Worm (Caenorhabditis elegans) whole organism, dauer: ENCODE data around the gene arid-1.
"Not testable (repeated sequence)": the region's sequence is repeated elsewhere in the genome, so short reads cannot be mapped to it uniquely, and the experiment has no call there.

Source experiments
- unc-62 ChIP-seq: sonication (generic microtip); optimal IDR thresholded peaks from 2 replicates; lab custom pipeline; 2017; ENCODE audit warnings: missing biosample characterization, missing genetic modification reagents, missing genetic modification characterization

The arid-1 gene

DNA sequence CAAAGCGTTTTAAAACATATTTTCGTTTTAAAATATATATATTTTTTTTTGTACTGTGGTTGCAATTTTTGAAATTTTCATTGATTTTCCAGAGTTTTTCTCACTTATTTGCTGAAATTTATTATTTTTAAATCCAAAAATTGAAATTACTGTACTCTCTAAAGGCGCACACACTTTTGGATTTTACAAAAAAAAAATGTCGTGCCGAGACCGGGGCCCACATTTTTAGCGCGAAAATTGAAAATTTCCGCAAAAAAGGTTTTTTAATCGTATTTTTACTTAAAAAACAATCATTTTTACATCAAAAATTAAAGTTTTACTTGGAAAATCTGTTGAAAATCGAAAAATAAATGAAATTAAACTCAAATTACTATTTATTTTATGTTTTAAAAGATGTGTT, 843 bp upstream of the arid-1 start:
- no peak for TF ChIP-seq unc-62 (GFP tag; lab: Kevin White, UChicago)

DNA sequence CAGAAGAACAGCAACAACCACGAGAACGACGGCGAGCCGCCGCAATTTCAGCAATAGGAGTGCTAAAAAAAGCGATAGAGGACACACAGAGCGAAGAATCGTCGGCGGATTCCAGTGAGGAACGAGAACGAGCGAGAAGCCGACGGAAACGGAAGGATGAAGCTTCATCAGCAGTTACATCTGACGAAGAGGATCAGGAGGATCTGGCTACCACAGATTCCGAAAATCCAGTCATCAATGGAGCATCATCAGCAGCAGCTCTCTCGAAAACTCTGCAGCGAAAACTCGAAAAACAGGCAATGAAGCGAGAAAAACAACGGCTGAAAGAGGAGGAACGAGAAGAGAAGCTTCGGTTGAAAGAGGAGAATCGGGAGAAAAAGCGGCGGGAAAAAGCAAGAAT, 3.5 kb downstream of the arid-1 start:
- TF ChIP-seq unc-62 (GFP tag; lab: Kevin White, UChicago) = no peak

DNA sequence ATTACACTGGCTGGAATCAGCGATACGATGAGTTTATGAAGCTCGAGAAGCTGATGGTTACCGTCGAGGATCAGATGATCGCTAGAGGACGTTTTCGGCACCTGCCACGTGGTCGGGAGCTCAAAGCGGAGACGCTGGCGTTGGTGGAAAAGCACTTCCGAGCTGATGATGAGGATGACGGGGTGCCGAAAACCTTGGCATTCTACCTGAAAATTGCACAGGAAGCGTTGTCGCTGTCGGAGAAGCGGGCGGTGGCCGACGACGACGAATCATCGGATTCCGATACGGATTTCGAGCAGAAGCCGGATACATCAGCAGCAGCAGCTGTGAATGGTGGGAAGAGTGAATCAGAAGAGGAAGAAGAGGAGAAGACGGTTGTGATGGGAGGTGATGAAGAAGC, 8.8 kb downstream of the arid-1 start:
- TF ChIP-seq unc-62 (GFP tag; lab: Kevin White, UChicago) = no peak

DNA sequence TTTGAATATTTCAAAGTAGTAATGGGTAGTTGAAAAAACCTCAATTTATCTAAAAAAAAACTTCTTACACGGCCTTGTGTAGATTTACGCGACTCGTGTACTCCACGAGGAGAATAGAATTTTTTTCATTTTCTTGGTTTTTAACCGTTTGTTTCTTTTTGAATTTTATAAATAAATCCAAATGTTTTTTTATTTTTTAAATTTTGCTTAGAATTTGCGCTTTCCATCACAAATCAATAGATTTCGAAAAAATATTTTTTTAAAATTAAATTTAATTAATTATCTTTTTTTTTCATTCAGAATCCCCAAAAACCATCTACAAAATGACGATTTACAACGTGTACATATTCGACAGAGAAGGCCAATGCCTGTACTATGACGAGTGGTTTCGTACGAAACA, 15.3 kb downstream of the arid-1 start, which contains the start of gene trpp-1:
trpp-1 (plus strand) TSS at position 301 of the 400 bp plus-strand sequence.
- no peak for TF ChIP-seq unc-62 (GFP tag; lab: Kevin White, UChicago)

DNA sequence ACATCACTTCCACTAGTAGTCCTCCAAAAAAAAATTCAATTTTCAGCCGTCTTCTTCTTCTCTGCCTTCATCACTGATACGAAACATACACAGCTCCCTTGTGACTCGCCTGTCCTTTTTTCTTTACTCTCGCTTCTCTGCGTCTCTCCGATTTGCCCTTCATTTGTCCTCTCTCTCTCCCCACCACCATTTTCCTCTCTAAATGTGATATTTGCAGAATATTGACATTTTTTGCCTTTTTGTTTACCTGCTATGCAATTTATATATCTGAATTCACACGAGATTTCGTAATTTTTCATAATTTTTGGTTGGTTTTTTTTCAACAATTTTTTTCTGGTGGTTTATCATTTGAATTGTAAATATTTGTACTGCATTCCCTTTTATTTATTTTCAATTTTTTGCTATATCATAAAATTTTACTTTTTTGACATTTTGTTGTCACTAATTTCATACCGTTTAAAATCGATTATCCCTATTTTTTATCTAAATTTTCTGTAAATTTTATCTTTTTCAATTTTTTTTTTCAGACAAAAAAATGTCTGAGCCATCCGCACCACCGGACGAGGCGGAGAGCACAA, 18.0 kb downstream of the arid-1 start, which contains the start of gene lec-12:
lec-12 (plus strand) TSS at position 528 of the 578 bp plus-strand sequence.
- no peak for TF ChIP-seq unc-62 (GFP tag; lab: Kevin White, UChicago)

DNA sequence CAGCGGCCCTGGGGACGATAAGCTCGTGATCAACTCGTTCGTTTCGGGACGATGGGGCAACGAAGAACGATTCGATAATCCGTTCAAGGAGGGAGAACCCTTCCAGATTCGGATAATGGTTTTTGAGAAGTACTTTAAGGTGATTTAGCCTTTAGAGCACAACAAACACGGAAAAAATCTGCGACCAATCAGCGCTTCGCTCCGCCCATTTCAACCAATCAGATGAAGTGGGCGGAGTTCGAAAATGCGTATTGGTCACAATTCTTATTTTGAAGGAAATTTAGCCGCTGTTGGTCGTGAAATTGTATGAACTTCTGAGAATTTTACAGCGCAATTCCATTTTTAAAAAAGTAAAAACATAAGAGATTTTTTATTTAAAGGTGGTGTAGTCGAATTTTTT, 20.8 kb downstream of the arid-1 start:
- no peak for TF ChIP-seq unc-62 (GFP tag; lab: Kevin White, UChicago)

DNA sequence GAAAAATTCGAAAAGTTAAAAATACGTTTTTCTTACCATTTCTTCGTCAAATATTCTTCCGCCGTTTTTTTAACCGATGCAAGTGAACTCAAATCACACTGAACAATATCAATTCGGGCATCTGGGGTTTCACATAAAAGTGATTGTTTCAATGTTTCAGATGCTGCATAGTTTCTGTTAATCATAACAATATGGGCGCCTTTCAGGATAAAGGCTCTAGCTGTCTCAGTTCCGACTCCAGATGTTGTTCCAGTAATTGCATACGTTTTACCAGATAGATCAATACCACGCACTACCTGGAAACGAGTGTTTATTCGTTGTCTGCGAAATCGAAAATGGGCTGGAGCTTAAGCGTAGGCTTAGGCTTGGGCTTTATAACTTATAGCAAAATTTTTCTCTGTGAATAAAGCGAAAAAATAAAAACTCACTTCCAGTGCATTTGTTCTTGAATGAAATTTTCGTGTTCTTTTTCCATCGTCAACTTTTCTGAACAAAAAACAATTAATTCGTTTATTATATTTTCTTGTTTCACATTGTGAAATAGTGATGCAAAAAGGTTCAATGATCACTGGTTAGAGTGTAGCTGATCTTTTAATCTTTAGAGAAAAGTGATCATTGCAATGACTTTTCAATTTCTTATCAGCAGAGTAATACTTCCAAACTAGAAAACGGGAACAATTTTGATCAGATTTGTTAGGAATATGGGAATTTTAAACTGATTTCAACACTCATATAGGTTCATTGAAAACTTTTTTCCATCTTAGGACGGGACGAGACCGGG, 25.6 kb downstream of the arid-1 start:
- no peak for TF ChIP-seq unc-62 (GFP tag; lab: Kevin White, UChicago)

DNA sequence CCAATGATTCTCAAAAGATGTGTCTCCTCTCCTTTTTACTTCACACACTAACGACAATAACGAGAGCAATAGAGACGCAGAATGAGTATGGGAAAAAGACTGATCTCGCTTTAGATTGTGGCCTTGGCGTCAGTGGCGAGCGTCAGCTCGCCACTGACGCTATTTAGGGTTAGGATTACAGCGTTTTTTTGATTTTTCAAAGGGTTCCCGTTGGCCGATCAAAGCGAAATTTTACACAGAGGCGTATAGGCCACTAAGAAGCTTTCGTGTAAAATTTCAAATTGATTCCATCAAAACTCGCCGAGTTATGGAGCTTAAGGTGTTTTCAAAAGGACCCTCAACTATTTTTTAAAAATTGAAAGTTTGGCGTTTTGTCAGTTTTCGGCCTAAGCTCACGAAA, 26.7 kb downstream of the arid-1 start, which contains the start of gene DC2.5:
DC2.5 (minus strand) TSS at position 101 of the 400 bp plus-strand sequence.
- not testable (repeated sequence) for TF ChIP-seq unc-62 (GFP tag; lab: Kevin White, UChicago)

DNA sequence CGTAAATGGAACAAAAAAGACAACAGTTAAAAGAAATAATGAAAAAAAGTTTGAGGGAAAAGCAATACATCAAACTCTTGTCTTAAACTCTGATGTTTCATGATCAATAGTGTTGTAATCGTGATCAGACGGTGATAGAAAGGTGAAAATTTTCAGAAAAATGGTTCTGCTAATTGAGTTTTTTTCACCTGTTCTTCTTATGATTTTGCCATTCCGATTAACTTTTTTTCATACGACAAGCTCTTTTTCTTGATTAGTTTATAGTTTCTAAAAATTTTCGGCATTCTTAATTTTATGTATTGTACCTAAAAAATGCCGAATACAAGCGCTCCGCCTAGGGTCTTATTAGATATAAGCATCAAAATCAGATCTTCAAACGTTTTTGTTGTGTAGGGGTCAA, 29.7 kb downstream of the arid-1 start:
- no peak for TF ChIP-seq unc-62 (GFP tag; lab: Kevin White, UChicago)

DNA sequence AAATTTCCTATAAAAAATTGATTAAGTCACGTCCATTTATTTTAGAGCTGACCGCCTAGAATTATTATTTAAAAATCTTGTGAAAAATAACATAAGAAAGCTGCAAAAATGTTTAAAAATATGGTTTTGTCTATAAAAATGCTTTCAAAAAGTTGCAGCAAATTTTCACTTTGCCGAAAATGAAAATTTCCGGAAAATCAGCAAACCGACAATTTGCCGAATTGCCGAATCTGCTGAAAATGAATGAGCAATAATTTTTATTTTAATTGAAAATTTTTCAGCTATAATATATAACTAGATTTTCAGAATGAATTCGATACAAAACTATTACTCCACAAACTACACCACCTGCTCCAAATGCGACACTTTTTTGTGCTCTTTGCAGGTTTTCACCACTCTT, 30.9 kb downstream of the arid-1 start, which contains the start of gene srh-78:
srh-78 (plus strand) TSS at position 301 of the 400 bp plus-strand sequence.
- no peak for TF ChIP-seq unc-62 (GFP tag; lab: Kevin White, UChicago)

DNA sequence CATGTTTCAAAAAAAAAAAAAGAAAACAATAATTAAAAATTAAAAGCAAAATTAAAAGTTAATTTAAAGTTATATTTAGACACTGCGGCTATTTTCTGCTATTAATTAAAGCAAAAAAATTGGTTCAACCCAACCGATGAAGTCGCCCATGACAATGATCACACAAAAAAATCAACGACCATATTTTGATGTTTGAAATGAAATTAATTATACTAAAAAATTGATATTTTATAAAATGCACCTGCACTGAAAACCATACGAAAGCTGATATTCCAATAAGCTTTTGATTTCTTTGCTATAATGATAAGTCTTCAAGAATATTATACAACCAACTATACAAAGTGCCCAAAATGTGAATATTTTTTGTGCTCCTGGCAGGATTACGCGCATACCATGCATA, 33.7 kb downstream of the arid-1 start, which contains the start of gene srh-80:
srh-80 (plus strand) TSS at position 301 of the 400 bp plus-strand sequence.
- no peak for TF ChIP-seq unc-62 (GFP tag; lab: Kevin White, UChicago)

DNA sequence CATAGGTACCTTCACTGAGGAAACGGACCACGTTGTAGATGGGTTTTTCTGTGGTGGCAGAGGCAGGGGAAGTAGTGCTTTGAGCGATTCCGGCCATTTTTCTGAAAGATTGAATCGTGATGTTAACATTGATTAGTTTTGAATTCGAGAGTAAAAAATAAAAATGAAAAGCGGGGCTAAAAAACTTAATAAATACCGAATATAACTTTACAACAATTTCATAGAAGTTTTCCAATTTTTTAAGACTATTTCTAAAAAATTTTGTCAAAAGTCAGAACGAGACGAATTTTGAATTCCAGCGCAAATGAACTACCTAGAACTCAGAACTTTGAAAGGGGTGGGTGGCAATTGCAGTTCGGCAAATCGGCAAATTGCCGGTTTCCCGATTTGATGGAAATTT, 48.6 kb downstream of the arid-1 start, which contains the start of gene kin-33:
kin-33 (minus strand) TSS at position 101 of the 400 bp plus-strand sequence.
- no peak for TF ChIP-seq unc-62 (GFP tag; lab: Kevin White, UChicago)

DNA sequence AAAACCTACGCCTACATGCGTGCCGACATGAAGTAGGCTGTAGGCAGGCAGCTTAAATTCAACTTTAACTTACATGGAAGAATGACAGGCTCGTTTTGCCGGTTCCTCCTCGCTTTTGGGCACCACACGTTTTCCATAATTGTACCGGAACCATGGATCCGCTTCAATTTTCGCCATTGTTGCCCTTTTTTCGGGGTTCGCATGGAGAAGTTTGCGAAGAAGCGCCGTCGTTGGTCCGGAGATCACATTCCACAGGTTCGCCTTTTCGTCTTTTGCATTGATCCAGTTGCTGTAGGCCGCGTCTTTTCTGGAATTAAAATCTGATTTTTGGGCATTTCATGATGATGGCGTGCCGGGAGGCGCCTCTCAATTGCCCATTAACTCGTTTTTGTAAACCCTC, 51.0 kb downstream of the arid-1 start:
- no peak for TF ChIP-seq unc-62 (GFP tag; lab: Kevin White, UChicago)

DNA sequence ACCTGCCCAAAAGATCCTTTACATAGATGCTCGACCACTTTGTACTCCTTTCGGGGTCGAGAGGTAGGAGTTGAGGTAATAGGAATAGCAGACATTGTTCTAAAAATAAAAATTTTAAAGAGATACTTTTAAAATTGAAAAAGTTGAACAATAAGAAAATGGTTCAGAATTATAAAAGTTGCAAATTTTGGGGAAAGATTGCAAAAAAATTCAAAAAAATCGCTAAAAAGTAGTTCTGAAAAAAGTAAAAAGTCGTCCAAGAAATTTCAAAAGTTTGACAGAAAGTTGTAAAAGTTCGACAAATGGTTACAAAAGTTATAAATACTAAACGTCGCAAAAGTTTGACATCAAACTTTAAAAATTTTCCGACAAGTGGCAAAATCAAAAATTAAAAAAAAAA, 52.1 kb downstream of the arid-1 start, which contains the start of gene R02C2.1:
R02C2.1 (minus strand) TSS at position 101 of the 400 bp plus-strand sequence.
- no peak for TF ChIP-seq unc-62 (GFP tag; lab: Kevin White, UChicago)

DNA sequence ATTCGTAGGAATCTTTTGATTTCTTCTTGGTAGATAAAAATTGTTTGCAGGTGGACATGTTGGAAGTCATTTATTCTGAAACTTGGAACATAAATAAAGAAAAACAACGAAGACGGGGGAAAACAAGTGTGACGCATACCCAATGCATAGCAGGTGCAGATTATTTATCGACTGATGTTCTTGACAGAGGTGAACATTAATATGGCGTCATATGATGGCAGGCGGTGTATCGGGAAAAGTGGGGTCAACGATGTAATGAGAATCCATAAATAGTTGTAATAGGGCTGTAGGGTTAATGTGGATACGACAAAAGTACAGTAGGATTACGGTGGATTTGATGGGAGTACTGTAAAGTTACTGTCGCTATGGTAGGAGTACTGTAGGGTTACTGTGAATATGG, 54.3 kb downstream of the arid-1 start, which contains the start of gene txt-2:
txt-2 (minus strand) TSS at position 214 of the 400 bp plus-strand sequence.
- TF ChIP-seq unc-62 (GFP tag; lab: Kevin White, UChicago) = no peak

DNA sequence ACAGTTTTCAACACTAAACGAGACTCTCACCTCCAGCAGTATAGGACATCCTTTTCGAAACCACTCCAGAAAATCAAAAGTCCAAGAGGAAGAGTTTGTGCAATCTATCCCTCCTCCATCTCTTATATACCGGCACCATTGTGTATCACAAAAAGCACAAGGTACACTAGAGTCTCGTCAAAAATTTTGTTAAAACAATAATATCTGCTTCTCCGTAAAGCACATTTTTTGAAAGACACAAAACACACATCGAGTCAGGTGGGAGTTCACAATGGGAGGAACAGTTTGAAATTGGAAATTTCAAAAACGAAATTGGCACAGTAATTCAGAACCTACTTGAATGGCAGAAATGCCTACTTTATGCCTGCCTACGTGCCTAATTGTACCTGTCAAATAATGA, 56.6 kb downstream of the arid-1 start, which contains the start of gene R02C2.7:
R02C2.7 (minus strand) TSS at position 101 of the 400 bp plus-strand sequence.
- TF ChIP-seq unc-62 (GFP tag; lab: Kevin White, UChicago) = no peak
